Worm (Caenorhabditis elegans) whole organism, L4 larva: ENCODE results near the gene lrch-1.

ENCODE experiments used
- egl-27 ChIP-seq: sonication (generic microtip); optimal IDR thresholded peaks from 3 replicates; lab custom pipeline; 2017; ENCODE audit warnings: missing biosample characterization, missing genetic modification reagents, missing genetic modification characterization
- snpc-4 ChIP-seq: fragments of 150-350 bp; optimal IDR thresholded peaks from 2 replicates; lab custom pipeline; 2014; ENCODE audit warnings: missing biosample characterization, missing genetic modification characterization
- ztf-11 ChIP-seq: fragments of 150-350 bp; optimal IDR thresholded peaks from 2 replicates; lab custom pipeline; 2014; ENCODE audit warnings: missing biosample characterization, missing genetic modification characterization

- TF ChIP-seq snpc-4 (tag; lab: Kevin White, UChicago) (no peak), egl-27 (tag; lab: Kevin White, UChicago) (no peak), ztf-11 (tag; lab: Kevin White, UChicago) (no peak)
Measured at ce11 chrX:6250272-6250752, 33.9 kb upstream of the lrch-1 start.
